Worm (Caenorhabditis elegans): ENCODE results near the gene col-160.

col-160 gene

DNA sequence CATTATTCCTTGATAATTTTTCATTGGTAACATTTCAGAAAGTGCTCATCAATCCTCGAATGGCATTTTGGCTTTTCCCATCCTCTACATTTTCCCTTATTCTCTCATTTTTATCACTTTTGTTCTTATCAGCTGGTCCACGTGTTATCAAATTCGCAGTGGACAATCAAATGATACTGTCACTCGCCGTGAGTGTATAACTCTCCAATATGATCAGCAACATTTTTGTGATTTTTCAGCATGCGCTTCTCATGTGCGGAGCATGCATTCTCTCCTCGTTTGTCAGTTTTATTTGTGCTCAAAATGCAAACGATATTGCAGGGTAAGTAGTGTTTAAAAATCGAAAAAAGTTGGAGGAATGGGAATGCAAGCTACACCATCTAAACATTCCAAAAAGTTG lies 10.6 kb upstream of the col-160 start (continued):
- TF ChIP-seq fos-1 (tag; optimal IDR thresholded peaks at IDR 0.05) (no peak), nhr-102 (tag; optimal IDR thresholded peaks at IDR 0.05) (no peak), mxl-3 (GFP tag; optimal IDR thresholded peaks at IDR 0.05) (no peak), tag-97 (GFP tag; IDR thresholded peaks at IDR 0.05) (no peak), gei-8 (GFP tag; optimal IDR thresholded peaks at IDR 0.05) (no peak), spr-1 (tag; optimal IDR thresholded peaks at IDR 0.05) (no peak), ctbp-1 (GFP tag; IDR thresholded peaks at IDR 0.05) (no peak), daf-12 (tag; optimal IDR thresholded peaks at IDR 0.05) (no peak), mxl-2 (GFP tag; conservative IDR thresholded peaks at IDR 0.05) (peak; percentile 99), set-16 (GFP tag; IDR thresholded peaks at IDR 0.05) (no peak), ceh-82 (tag; optimal IDR thresholded peaks at IDR 0.05) (no peak), php-3 (GFP tag; IDR thresholded peaks at IDR 0.05) (no peak; the same call in none of the 2 replicates), mdl-1 (tag; optimal IDR thresholded peaks at IDR 0.05) (peak in 1 of 2 experiments; percentile 59), egl-27 (tag; optimal IDR thresholded peaks at IDR 0.05) (no peak), zfp-3 (GFP tag; conservative IDR thresholded peaks at IDR 0.05) (no peak), nhr-41 (GFP tag; IDR thresholded peaks at IDR 0.05) (no peak), unc-62 (GFP tag; optimal IDR thresholded peaks at IDR 0.05 in 1 of 2) (peak; percentile 20 to 90), unc-62 (tag; optimal IDR thresholded peaks at IDR 0.05) (no peak), saeg-2 (GFP tag; IDR thresholded peaks at IDR 0.05) (0 out of 2 replicates have a peak, but pooled peaks have one; percentile 15), spr-3 (GFP tag; optimal IDR thresholded peaks at IDR 0.05) (no peak), aha-1 (tag) (no peak), cey-2 (tag; optimal IDR thresholded peaks at IDR 0.05; ENCODE audit: borderline replicate concordance, insufficient read depth) (no peak), F26F4.8 (GFP tag; conservative IDR thresholded peaks at IDR 0.05) (no peak), madf-5 (GFP tag; IDR thresholded peaks at IDR 0.05) (no peak), hlh-11 (tag; optimal IDR thresholded peaks at IDR 0.05) (peak; percentile 94), zip-11 (GFP tag; IDR thresholded peaks at IDR 0.05) (no peak), dve-1 (tag; optimal IDR thresholded peaks at IDR 0.05; ENCODE audit: insufficient read depth) (no peak), Y105C5A.15 (GFP tag; IDR thresholded peaks at IDR 0.05) (no peak), lin-1 (GFP tag; IDR thresholded peaks at IDR 0.05) (peak; percentile 46; the same call in 1 of the 2 replicates), F44E2.7 (GFP tag; IDR thresholded peaks at IDR 0.05) (no peak), pha-4 (GFP tag; IDR thresholded peaks at IDR 0.05) (no peak), pha-4 (tag; optimal IDR thresholded peaks at IDR 0.05) (no peak), lim-7 (GFP tag; IDR thresholded peaks at IDR 0.05) (no peak), arid-1 (GFP tag; conservative IDR thresholded peaks at IDR 0.05) (no peak), unc-130 (GFP tag; optimal IDR thresholded peaks at IDR 0.05) (no peak), nhr-25 (tag; optimal IDR thresholded peaks at IDR 0.05; ENCODE audit: borderline replicate concordance, insufficient read depth) (no peak), ces-1 (GFP tag; optimal IDR thresholded peaks at IDR 0.05) (no peak), daf-16 (GFP tag; optimal IDR thresholded peaks at IDR 0.05) (no peak), daf-16 (tag; optimal IDR thresholded peaks at IDR 0.05) (peak; percentile 92), mes-2 (tag; optimal IDR thresholded peaks at IDR 0.05; ENCODE audit: poor library complexity, severe bottlenecking) (no peak), nhr-28 (tag; optimal IDR thresholded peaks at IDR 0.05) (peak; percentile 90), dmd-6 (GFP tag; IDR thresholded peaks at IDR 0.05) (peak; percentile 98), zag-1 (tag; optimal IDR thresholded peaks at IDR 0.05) (no peak), lin-38 (GFP tag; IDR thresholded peaks at IDR 0.05) (no peak), ceh-44 (GFP tag; IDR thresholded peaks at IDR 0.05) (no peak), madf-9 (GFP tag; conservative IDR thresholded peaks at IDR 0.05) (no peak), ceh-62 (tag; optimal IDR thresholded peaks at IDR 0.05) (no peak), R02D3.7 (tag; optimal IDR thresholded peaks at IDR 0.05) (no peak)
